Worm (Caenorhabditis elegans) whole organism, midembryonic: Measurements from ENCODE around the gene H41C03.2.

Experiments used
- T22C8.4 ChIP-seq: fragments of 200-800 bp; sonication (Bioruptor generic); IDR thresholded peaks from 2 replicates; pipeline ENCODE4 v1.3.6; 2022; ENCODE audit warnings: missing genetic modification characterization, missing compliant biosample characterization
- cog-1 ChIP-seq: sonication (generic microtip); optimal IDR thresholded peaks from 2 replicates; lab custom pipeline; 2016; ENCODE audit warnings: missing genetic modification characterization, missing compliant biosample characterization
- klf-2 ChIP-seq: fragments of 200-800 bp; sonication (Bioruptor generic); conservative IDR thresholded peaks from 2 replicates; pipeline ENCODE4 v1.3.6; 2022; ENCODE audit warnings: missing genetic modification reagents, missing genetic modification characterization, missing compliant biosample characterization
- med-1 ChIP-seq: sonication (generic microtip); optimal IDR thresholded peaks from 2 replicates; lab custom pipeline; 2017; ENCODE audit warnings: missing genetic modification characterization, mild to moderate bottlenecking, missing compliant biosample characterization, antibody characterized with exemption, missing genetic modification reagents; ENCODE audit not compliant: insufficient read depth
- ref-1 ChIP-seq: fragments of 200-800 bp; sonication (Bioruptor generic); conservative IDR thresholded peaks from 2 replicates; pipeline ENCODE4 v1.3.6; 2022; ENCODE audit warnings: missing genetic modification reagents, missing genetic modification characterization, missing compliant biosample characterization
- ztf-29 ChIP-seq: fragments of 200-800 bp; sonication (Bioruptor generic); IDR thresholded peaks from 2 replicates; pipeline ENCODE4 v1.3.6; 2022; ENCODE audit warnings: missing genetic modification reagents, missing genetic modification characterization, missing compliant biosample characterization

DNA sequence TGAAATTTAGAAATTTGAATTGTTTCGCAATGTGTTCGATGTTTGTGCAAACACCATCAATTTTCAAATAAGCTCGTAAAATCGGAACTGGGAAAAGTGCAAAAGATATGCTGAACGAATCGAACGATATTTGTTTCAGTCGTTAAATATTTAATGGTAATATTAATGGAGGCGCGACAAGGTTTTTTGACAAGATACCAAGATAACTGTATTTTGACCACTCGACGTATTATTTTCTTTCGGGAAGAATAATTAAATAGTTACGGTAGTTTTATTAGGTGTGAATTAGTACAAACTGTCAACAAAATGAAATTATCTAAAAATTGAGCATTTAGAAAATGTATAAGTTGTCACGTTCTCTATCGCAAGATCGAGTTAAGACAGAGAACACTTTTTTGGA is 47.6 kb downstream of the H41C03.2 start:
- no peak for TF ChIP-seq klf-2 (GFP tag; lab: Robert Waterston, UW)
- no peak for TF ChIP-seq ref-1 (GFP tag; lab: Robert Waterston, UW)
- TF ChIP-seq cog-1 (tag; lab: Kevin White, UChicago), result no peak
- no peak for TF ChIP-seq ztf-29 (GFP tag; lab: Robert Waterston, UW)
- TF ChIP-seq T22C8.4 (GFP tag; lab: Robert Waterston, UW), result no peak
- no peak for TF ChIP-seq med-1 (GFP tag; lab: Kevin White, UChicago)
